Fruit fly (Drosophila melanogaster) whole organism, pupa: Measurements from ENCODE around the gene pns.

ENCODE experiments used
- CG15710 ChIP-seq: fragments of 200-800 bp; sonication (Bioruptor generic); optimal IDR thresholded peaks from 2 replicates; lab custom pipeline; 2018; ENCODE audit warnings: missing biosample characterization, mild to moderate bottlenecking, missing genetic modification characterization, moderate library complexity
- CG34367 ChIP-seq: fragments of 200-800 bp; sonication (Bioruptor generic); optimal IDR thresholded peaks from 2 replicates; lab custom pipeline; 2018; ENCODE audit warnings: missing biosample characterization, mild to moderate bottlenecking, missing genetic modification characterization
- CG4496 ChIP-seq: fragments of 200-800 bp; sonication (Bioruptor generic); IDR thresholded peaks from 3 replicates; pipeline ENCODE4 v1.3.6; 2022; ENCODE audit warnings: missing biosample characterization, missing genetic modification characterization
- CG8301 ChIP-seq: fragments of 200-800 bp; sonication (Bioruptor generic); optimal IDR thresholded peaks from 2 replicates; lab custom pipeline; 2018; ENCODE audit warnings: missing biosample characterization, mild to moderate bottlenecking, missing genetic modification characterization
- Pif1A ChIP-seq: fragments of 200-800 bp; sonication (Bioruptor generic); optimal IDR thresholded peaks from 3 replicates; lab custom pipeline; 2016; ENCODE audit warnings: missing biosample characterization, missing genetic modification characterization
- gl ChIP-seq: fragments of 200-800 bp; sonication (Bioruptor generic); optimal IDR thresholded peaks from 2 replicates; lab custom pipeline; 2018; ENCODE audit warnings: missing biosample characterization, mild to moderate bottlenecking, missing genetic modification characterization

- TF ChIP-seq gl (tag; lab: Kevin White, UChicago) (no peak), CG15710 (tag; lab: Kevin White, UChicago) (no peak), CG34367 (tag; lab: Kevin White, UChicago) (no peak), CG4496 (GFP tag; lab: Robert Waterston, UW) (peak; percentile 89), CG8301 (tag; lab: Kevin White, UChicago) (peak; percentile 83), Pif1A (GFP tag; lab: Kevin White, UChicago) (peak; percentile 84)
These were observed 47.1 kb downstream of the pns start for dm6 chr3L:1584003-1584402.
